Fruit fly (Drosophila melanogaster): Measurements from ENCODE around the gene CG31908.

Gene CG31908

dm6 chr2L:7047703-7048102, 20.5 kb upstream of the CG31908 start:
- TF ChIP-seq Vsx2 (GFP tag; optimal IDR thresholded peaks at IDR 0.05; ENCODE audit: partially characterized antibody) (no peak), OdsH (GFP tag; optimal IDR thresholded peaks at IDR 0.05) (peak; percentile 17), jim (GFP tag; optimal IDR thresholded peaks at IDR 0.05) (no peak), CG9705 (GFP tag; optimal IDR thresholded peaks at IDR 0.05) (no peak), GATAd (GFP tag; optimal IDR thresholded peaks at IDR 0.05) (no peak)

- TF ChIP-seq sv (GFP tag; optimal IDR thresholded peaks at IDR 0.05): no peak
- no peak for TF ChIP-seq CrebA (GFP tag; optimal IDR thresholded peaks at IDR 0.05; ENCODE audit: borderline replicate concordance)
- no peak for TF ChIP-seq Hnf4 (GFP tag; optimal IDR thresholded peaks at IDR 0.05)
- TF ChIP-seq fru (GFP tag; optimal IDR thresholded peaks at IDR 0.05): peak; percentile 48
- TF ChIP-seq h (GFP tag; optimal IDR thresholded peaks at IDR 0.05): peak; percentile 14
- TF ChIP-seq usp (GFP tag; optimal IDR thresholded peaks at IDR 0.05): no peak
- peak; percentile 23 for TF ChIP-seq dmrt93B (GFP tag; optimal IDR thresholded peaks at IDR 0.05)
- no peak for TF ChIP-seq lola (GFP tag; optimal IDR thresholded peaks at IDR 0.05)
- no peak for TF ChIP-seq Myc (optimal IDR thresholded peaks at IDR 0.05)
- TF ChIP-seq br (GFP tag; optimal IDR thresholded peaks at IDR 0.05): no peak
- no peak for TF ChIP-seq brk (GFP tag; optimal IDR thresholded peaks at IDR 0.05)
- TF ChIP-seq ey (GFP tag; optimal IDR thresholded peaks at IDR 0.05): peak; percentile 7
- no peak for TF ChIP-seq CG32264 (GFP tag; optimal IDR thresholded peaks at IDR 0.05)
- TF ChIP-seq Jra (GFP tag; optimal IDR thresholded peaks at IDR 0.05): no peak
- peak; percentile 4 for TF ChIP-seq woc (GFP tag; optimal IDR thresholded peaks at IDR 0.05)
- TF ChIP-seq Sp1 (GFP tag; optimal IDR thresholded peaks at IDR 0.05): peak; percentile 14
- no peak for TF ChIP-seq sage (GFP tag; optimal IDR thresholded peaks at IDR 0.05)
- no peak for TF ChIP-seq Dif (GFP tag; optimal IDR thresholded peaks at IDR 0.05; ENCODE audit: partially characterized antibody)
- TF ChIP-seq CG9705 (GFP tag; optimal IDR thresholded peaks at IDR 0.05): no peak
- TF ChIP-seq N (GFP tag; optimal IDR thresholded peaks at IDR 0.05): no peak
- TF ChIP-seq jim (GFP tag; optimal IDR thresholded peaks at IDR 0.05): no peak
- peak; percentile 8 for TF ChIP-seq rgr (GFP tag; optimal IDR thresholded peaks at IDR 0.05)
- peak in 1 of 2 experiments; percentile 43 for TF ChIP-seq foxo (GFP tag; optimal IDR thresholded peaks at IDR 0.05)
- TF ChIP-seq Hr83 (GFP tag; optimal IDR thresholded peaks at IDR 0.05; ENCODE audit: poor library complexity, severe bottlenecking): peak; percentile 26
- peak; percentile 3 for TF ChIP-seq psq (GFP tag; optimal IDR thresholded peaks at IDR 0.05)
- TF ChIP-seq dl (GFP tag; optimal IDR thresholded peaks at IDR 0.05; ENCODE audit: insufficient read depth in 1 of 2, partially characterized antibody in 2 of 2): no peak
- no peak for TF ChIP-seq OdsH (GFP tag; optimal IDR thresholded peaks at IDR 0.05)
- TF ChIP-seq HLH106 (tag; optimal IDR thresholded peaks at IDR 0.05): peak; percentile 44
- TF ChIP-seq tai (GFP tag; optimal IDR thresholded peaks at IDR 0.05): no peak
- no peak for TF ChIP-seq Vsx2 (GFP tag; optimal IDR thresholded peaks at IDR 0.05; ENCODE audit: partially characterized antibody)
- no peak for TF ChIP-seq Hr78 (GFP tag; optimal IDR thresholded peaks at IDR 0.05)
- TF ChIP-seq Mio (GFP tag; optimal IDR thresholded peaks at IDR 0.05): no peak
- no peak for TF ChIP-seq Rel (GFP tag; optimal IDR thresholded peaks at IDR 0.05)
- no peak for TF ChIP-seq Rel (tag; optimal IDR thresholded peaks at IDR 0.05)
- no peak for TF ChIP-seq dsf (GFP tag; optimal IDR thresholded peaks at IDR 0.05; ENCODE audit: borderline replicate concordance)
- no peak for TF ChIP-seq Dfd (GFP tag; optimal IDR thresholded peaks at IDR 0.05)
- TF ChIP-seq GATAd (GFP tag; optimal IDR thresholded peaks at IDR 0.05): no peak
- no peak for TF ChIP-seq pan (optimal IDR thresholded peaks at IDR 0.05)
- no peak for TF ChIP-seq Abd-B (GFP tag; optimal IDR thresholded peaks at IDR 0.05)
Observed at dm6 chr2L:7043039-7043905, 16.1 kb upstream of the CG31908 start.
